Worm (Caenorhabditis elegans) whole organism, L2 larva: Measurements from ENCODE around the gene H38K22.9.

Experiments used
- C34F6.9 ChIP-seq: fragments of 150-350 bp; optimal IDR thresholded peaks from 2 replicates; lab custom pipeline; 2014; ENCODE audit warnings: missing biosample characterization, missing genetic modification characterization
- R02D3.7 ChIP-seq: fragments of 150-350 bp; optimal IDR thresholded peaks from 2 replicates; lab custom pipeline; 2014; ENCODE audit warnings: missing biosample characterization, missing genetic modification characterization
- ZK546.5 ChIP-seq: sonication (generic microtip); optimal IDR thresholded peaks from 2 replicates; lab custom pipeline; 2017; ENCODE audit warnings: missing biosample characterization, missing genetic modification characterization
- alr-1 ChIP-seq: fragments of 150-350 bp; optimal IDR thresholded peaks from 2 replicates; lab custom pipeline; 2014; ENCODE audit warnings: missing biosample characterization, missing genetic modification characterization
- aly-2 ChIP-seq: fragments of 150-350 bp; optimal IDR thresholded peaks from 2 replicates; lab custom pipeline; 2014; ENCODE audit warnings: missing biosample characterization, missing genetic modification characterization
- ama-1 ChIP-seq: fragments of 150-350 bp; optimal IDR thresholded peaks from 2 replicates; lab custom pipeline; 2018; ENCODE audit warnings: inconsistent platforms
- blmp-1 ChIP-seq: sonication (generic microtip); optimal IDR thresholded peaks from 2 replicates; lab custom pipeline; 2017; ENCODE audit warnings: missing genetic modification characterization, mild to moderate bottlenecking, missing compliant biosample characterization, antibody characterized with exemption, moderate library complexity; ENCODE audit not compliant: insufficient read depth
- ceh-16 ChIP-seq: fragments of 150-350 bp; optimal IDR thresholded peaks from 2 replicates; lab custom pipeline; 2014; ENCODE audit warnings: missing biosample characterization, missing genetic modification characterization
- crh-2 ChIP-seq: sonication (generic microtip); optimal IDR thresholded peaks from 2 replicates; lab custom pipeline; 2017; ENCODE audit warnings: missing biosample characterization, missing genetic modification characterization
- dmd-4 ChIP-seq: sonication (generic microtip); optimal IDR thresholded peaks from 2 replicates; lab custom pipeline; 2017; ENCODE audit warnings: missing biosample characterization, missing genetic modification characterization
- egl-27 ChIP-seq: sonication (generic microtip); optimal IDR thresholded peaks from 3 replicates; lab custom pipeline; 2017; ENCODE audit warnings: missing biosample characterization, missing genetic modification reagents, missing genetic modification characterization
- elt-3 ChIP-seq: sonication (generic microtip); optimal IDR thresholded peaks from 2 replicates; lab custom pipeline; 2017; ENCODE audit warnings: missing biosample characterization, missing genetic modification characterization
- fos-1 ChIP-seq: fragments of 150-350 bp; optimal IDR thresholded peaks from 2 replicates; lab custom pipeline; 2014; ENCODE audit warnings: missing biosample characterization, missing genetic modification characterization
- gmeb-1 ChIP-seq: fragments of 150-350 bp; optimal IDR thresholded peaks from 2 replicates; lab custom pipeline; 2014; ENCODE audit warnings: missing biosample characterization, missing genetic modification characterization
- lin-11 ChIP-seq: fragments of 150-350 bp; sonication (generic microtip); optimal IDR thresholded peaks from 2 replicates; lab custom pipeline; 2014; ENCODE audit warnings: missing biosample characterization, missing genetic modification characterization, inconsistent platforms, mixed read lengths
- lin-13 ChIP-seq: fragments of 150-350 bp; optimal IDR thresholded peaks from 2 replicates; lab custom pipeline; 2014; ENCODE audit warnings: missing biosample characterization, missing genetic modification reagents, missing genetic modification characterization
- lin-39 ChIP-seq: fragments of 150-350 bp; optimal IDR thresholded peaks from 2 replicates; lab custom pipeline; 2014; ENCODE audit warnings: missing biosample characterization, missing genetic modification reagents, missing genetic modification characterization
- lsy-2 ChIP-seq, 2 experiments: fragments of 150-350 bp in 1 of 2; sonication (generic microtip) in 1 of 2; optimal IDR thresholded peaks; 2 replicates each; lab custom pipeline; 2014 to 2017; ENCODE audit warnings: missing biosample characterization in 2 of 2, missing genetic modification characterization in 2 of 2
- mab-5 ChIP-seq: fragments of 150-350 bp; optimal IDR thresholded peaks from 2 replicates; lab custom pipeline; 2014; ENCODE audit warnings: missing biosample characterization, missing genetic modification characterization
- mbf-1 ChIP-seq: sonication (generic microtip); optimal IDR thresholded peaks from 2 replicates; lab custom pipeline; 2017; ENCODE audit warnings: missing biosample characterization, missing genetic modification characterization
- nhr-10 ChIP-seq: sonication (generic microtip); optimal IDR thresholded peaks from 2 replicates; lab custom pipeline; 2017; ENCODE audit warnings: missing biosample characterization, missing genetic modification characterization
- nhr-11 ChIP-seq: fragments of 150-350 bp; optimal IDR thresholded peaks from 2 replicates; lab custom pipeline; 2014; ENCODE audit warnings: missing biosample characterization, missing genetic modification characterization
- nhr-12 ChIP-seq: fragments of 150-350 bp; optimal IDR thresholded peaks from 2 replicates; lab custom pipeline; 2014; ENCODE audit warnings: missing biosample characterization, missing genetic modification characterization
- nhr-21 ChIP-seq: fragments of 150-350 bp; optimal IDR thresholded peaks from 2 replicates; lab custom pipeline; 2014; ENCODE audit warnings: missing biosample characterization, missing genetic modification characterization
- nhr-23 ChIP-seq: fragments of 150-350 bp; optimal IDR thresholded peaks from 2 replicates; lab custom pipeline; 2014; ENCODE audit warnings: missing biosample characterization, missing genetic modification reagents, missing genetic modification characterization
- nhr-25 ChIP-seq: fragments of 150-350 bp; sonication (generic microtip); optimal IDR thresholded peaks from 3 replicates; lab custom pipeline; 2014; ENCODE audit warnings: missing biosample characterization, missing genetic modification characterization
- nhr-6 ChIP-seq: fragments of 150-350 bp; optimal IDR thresholded peaks from 2 replicates; lab custom pipeline; 2014; ENCODE audit warnings: missing biosample characterization, missing genetic modification characterization
- nhr-77 ChIP-seq: fragments of 150-350 bp; optimal IDR thresholded peaks from 2 replicates; lab custom pipeline; 2014; ENCODE audit warnings: missing biosample characterization, missing genetic modification characterization
- sem-4 ChIP-seq: fragments of 150-350 bp; optimal IDR thresholded peaks from 2 replicates; lab custom pipeline; 2014; ENCODE audit warnings: missing biosample characterization, missing genetic modification reagents, missing genetic modification characterization
- skn-1 ChIP-seq: sonication (generic microtip); optimal IDR thresholded peaks from 2 replicates; lab custom pipeline; 2017; ENCODE audit warnings: missing biosample characterization, missing genetic modification characterization
- snpc-4 ChIP-seq: fragments of 150-350 bp; optimal IDR thresholded peaks from 2 replicates; lab custom pipeline; 2014; ENCODE audit warnings: missing biosample characterization, missing genetic modification characterization
- unc-39 ChIP-seq: fragments of 150-350 bp; optimal IDR thresholded peaks from 2 replicates; lab custom pipeline; 2014; ENCODE audit warnings: missing biosample characterization, missing genetic modification characterization
- unc-55 ChIP-seq: fragments of 150-350 bp; sonication (generic microtip); optimal IDR thresholded peaks from 3 replicates; lab custom pipeline; 2014; ENCODE audit warnings: missing biosample characterization, missing genetic modification reagents, missing genetic modification characterization
- zag-1 ChIP-seq: fragments of 150-350 bp; optimal IDR thresholded peaks from 2 replicates; lab custom pipeline; 2014; ENCODE audit warnings: missing biosample characterization, missing genetic modification characterization
- ztf-4 ChIP-seq: fragments of 150-350 bp; optimal IDR thresholded peaks from 2 replicates; lab custom pipeline; 2014; ENCODE audit warnings: missing biosample characterization, missing genetic modification characterization

H38K22.9 gene

ce11 chrIII:4294153-4294862, 29.7 kb upstream of the H38K22.9 start, which contains the start of the genes nth-1 and R10E4.7:
Gene nth-1, minus strand, starts transcription at chrIII:4294253.
Gene R10E4.7, plus strand, starts transcription at chrIII:4294812.
- TF ChIP-seq fos-1 (no peak), ZK546.5 (tag; lab: Kevin White, UChicago) (no peak), C34F6.9 (tag; lab: Kevin White, UChicago) (no peak), nhr-21 (tag; lab: Kevin White, UChicago) (no peak), blmp-1 (tag; lab: Kevin White, UChicago) (no peak), sem-4 (no peak), nhr-11 (tag; lab: Kevin White, UChicago) (no peak), unc-55 (no peak), snpc-4 (tag; lab: Kevin White, UChicago) (no peak), lin-13 (GFP tag; lab: Kevin White, UChicago) (no peak), ceh-16 (tag; lab: Kevin White, UChicago) (no peak), gmeb-1 (tag; lab: Kevin White, UChicago) (no peak), zag-1 (tag; lab: Kevin White, UChicago) (no peak), nhr-12 (tag; lab: Kevin White, UChicago) (no peak), lin-39 (no peak), dmd-4 (tag; lab: Kevin White, UChicago) (no peak), skn-1 (tag; lab: Kevin White, UChicago) (no peak), nhr-10 (tag; lab: Kevin White, UChicago) (no peak), mab-5 (tag; lab: Kevin White, UChicago) (no peak)

DNA sequence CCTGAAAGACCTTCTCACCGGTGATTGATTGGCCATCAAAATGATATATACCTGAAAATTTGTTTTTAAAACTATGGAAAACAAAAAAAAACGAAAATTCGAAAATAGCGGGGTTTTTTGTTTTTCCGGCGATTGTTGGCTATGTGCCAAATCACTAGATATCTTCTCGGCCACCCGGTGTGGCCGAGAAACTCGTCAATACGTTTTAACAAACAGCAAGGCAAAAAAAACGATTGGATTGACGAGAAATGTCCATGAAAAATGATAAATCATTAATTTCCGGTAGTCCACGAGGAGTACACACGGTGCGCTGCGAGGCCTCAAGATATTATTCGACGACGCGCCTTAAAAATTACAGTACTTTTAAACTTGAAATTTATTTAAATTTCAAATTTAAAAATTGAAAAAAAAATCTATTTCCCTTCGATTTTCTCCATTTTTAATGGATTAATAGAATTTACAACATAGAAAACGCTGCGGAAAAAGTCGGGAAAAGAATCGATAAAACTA, 22.9 kb upstream of the H38K22.9 start, which contains the start of gene R10E4.11:
Gene R10E4.11 (minus strand): TSS at position 51 of the 510 bp plus-strand sequence.
- TF ChIP-seq sem-4 (no peak), crh-2 (tag; lab: Kevin White, UChicago) (no peak), nhr-25 (tag; lab: Kevin White, UChicago) (no peak), fos-1 (no peak), elt-3 (tag; lab: Kevin White, UChicago) (no peak), dmd-4 (tag; lab: Kevin White, UChicago) (no peak), unc-55 (no peak), nhr-12 (tag; lab: Kevin White, UChicago) (no peak), nhr-6 (no peak), lsy-2 (tag; optimal IDR thresholded peaks at IDR 0.05; lab: Kevin White, UChicago) (no peak), alr-1 (no peak)

DNA sequence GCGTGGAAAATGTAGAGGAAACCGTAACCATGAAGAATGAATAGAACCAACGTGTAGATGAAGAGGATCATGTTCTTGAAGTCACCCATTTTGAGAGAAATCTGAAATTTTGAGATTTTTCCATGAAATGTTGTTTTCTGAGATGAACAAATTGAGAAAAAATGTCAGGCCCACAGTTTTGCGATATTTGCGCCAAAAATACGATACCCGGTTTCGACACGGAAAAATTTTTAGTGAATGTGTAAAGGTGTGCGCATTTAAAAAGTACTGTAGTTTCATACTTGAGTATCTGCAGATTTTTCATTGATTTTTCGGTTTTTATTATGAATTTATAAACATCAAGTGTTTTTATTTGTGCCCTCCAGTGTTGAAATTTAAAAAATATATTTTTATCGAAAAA, 21.7 kb upstream of the H38K22.9 start, which contains the start of gene R10E4.9:
Gene R10E4.9 (minus strand): TSS at position 101 of the 400 bp plus-strand sequence.
- TF ChIP-seq ZK546.5 (tag; lab: Kevin White, UChicago), result no peak
- no peak for TF ChIP-seq egl-27
- no peak for TF ChIP-seq lin-39
- TF ChIP-seq nhr-23 (tag; lab: Kevin White, UChicago), result no peak
- no peak for TF ChIP-seq skn-1 (tag; lab: Kevin White, UChicago)
- no peak for TF ChIP-seq mbf-1 (tag; lab: Kevin White, UChicago)
- no peak for TF ChIP-seq nhr-77 (tag; lab: Kevin White, UChicago)
- TF ChIP-seq ztf-4 (tag; lab: Kevin White, UChicago), result no peak
- TF ChIP-seq lsy-2 (tag; optimal IDR thresholded peaks at IDR 0.05; lab: Kevin White, UChicago), result no peak
- no peak for TF ChIP-seq unc-55
- TF ChIP-seq nhr-12 (tag; lab: Kevin White, UChicago), result no peak
- TF ChIP-seq lin-11, result no peak
- TF ChIP-seq dmd-4 (tag; lab: Kevin White, UChicago), result no peak
- no peak for TF ChIP-seq R02D3.7 (tag; lab: Kevin White, UChicago)
- no peak for TF ChIP-seq aly-2 (tag; lab: Kevin White, UChicago)
- TF ChIP-seq ama-1, result no peak

ce11 chrIII:4302780-4303179, 21.2 kb upstream of the H38K22.9 start:
- no peak for TF ChIP-seq unc-39 (tag; lab: Kevin White, UChicago)
- TF ChIP-seq nhr-25 (tag; lab: Kevin White, UChicago), result peak; percentile 21
